Worm (Caenorhabditis elegans) whole organism, L3 larva: ENCODE data around the gene dsl-3.

ENCODE experiments used
- ceh-82 ChIP-seq: fragments of 150-350 bp; optimal IDR thresholded peaks from 2 replicates; lab custom pipeline; 2014; ENCODE audit warnings: missing biosample characterization, missing genetic modification characterization
- egl-27 ChIP-seq: sonication (generic microtip); optimal IDR thresholded peaks from 4 replicates; lab custom pipeline; 2017; ENCODE audit warnings: missing biosample characterization, missing genetic modification reagents, missing genetic modification characterization
- fkh-10 ChIP-seq: sonication (generic microtip); optimal IDR thresholded peaks from 2 replicates; lab custom pipeline; 2017; ENCODE audit warnings: missing biosample characterization, missing genetic modification reagents, missing genetic modification characterization
- nhr-28 ChIP-seq: fragments of 150-350 bp; optimal IDR thresholded peaks from 2 replicates; lab custom pipeline; 2014; ENCODE audit warnings: missing biosample characterization, missing genetic modification characterization
- nhr-67 ChIP-seq: fragments of 150-350 bp; optimal IDR thresholded peaks from 2 replicates; lab custom pipeline; 2014; ENCODE audit warnings: missing biosample characterization, missing genetic modification characterization
- unc-62 ChIP-seq: fragments of 150-350 bp; sonication (generic microtip); optimal IDR thresholded peaks from 4 replicates; lab custom pipeline; 2014; ENCODE audit warnings: missing biosample characterization, missing genetic modification reagents, missing genetic modification characterization
- zag-1 ChIP-seq: fragments of 150-350 bp; optimal IDR thresholded peaks from 2 replicates; lab custom pipeline; 2014; ENCODE audit warnings: missing biosample characterization, missing genetic modification characterization

The dsl-3 gene

ce11 chrIV:1659978-1660377 lies 49.9 kb downstream of the dsl-3 start, which contains the start of gene Y41D4B.4:
TSS of gene Y41D4B.4 (plus strand) at chrIV:1660110.
- no peak for TF ChIP-seq unc-62 (GFP tag; lab: Kevin White, UChicago)
- no peak for TF ChIP-seq nhr-67
- TF ChIP-seq zag-1 (tag; lab: Kevin White, UChicago), result no peak
- TF ChIP-seq ceh-82 (tag; lab: Kevin White, UChicago), result no peak
- TF ChIP-seq egl-27 (tag; lab: Kevin White, UChicago), result no peak

ce11 chrIV:1660735-1661134 lies 50.7 kb downstream of the dsl-3 start:
- TF ChIP-seq nhr-28 (tag; lab: Kevin White, UChicago) (no peak), fkh-10 (GFP tag; lab: Kevin White, UChicago) (no peak)
- TF ChIP-seq, all 47 proteins: peak for 0
